Worm (Caenorhabditis elegans) whole organism, L3 larva: ENCODE results near the gene clc-5.

Experiments
- ZK546.5 ChIP-seq: sonication (generic microtip); optimal IDR thresholded peaks from 2 replicates; lab custom pipeline; 2017; ENCODE audit warnings: missing biosample characterization, missing genetic modification characterization
- aly-2 ChIP-seq: fragments of 150-350 bp; optimal IDR thresholded peaks from 2 replicates; lab custom pipeline; 2014; ENCODE audit warnings: missing biosample characterization, missing genetic modification characterization
- ama-1 ChIP-seq: fragments of 150-350 bp; optimal IDR thresholded peaks from 2 replicates; lab custom pipeline; 2018
- ceh-16 ChIP-seq: sonication (generic microtip); optimal IDR thresholded peaks from 2 replicates; lab custom pipeline; 2017; ENCODE audit warnings: missing biosample characterization, missing genetic modification characterization
- ceh-28 ChIP-seq: fragments of 150-350 bp; optimal IDR thresholded peaks from 2 replicates; lab custom pipeline; 2014; ENCODE audit warnings: missing biosample characterization, missing genetic modification reagents, missing genetic modification characterization
- ceh-82 ChIP-seq: fragments of 150-350 bp; optimal IDR thresholded peaks from 2 replicates; lab custom pipeline; 2014; ENCODE audit warnings: missing biosample characterization, missing genetic modification characterization
- daf-12 ChIP-seq: fragments of 150-350 bp; optimal IDR thresholded peaks from 2 replicates; lab custom pipeline; 2014; ENCODE audit warnings: missing biosample characterization, missing genetic modification reagents, missing genetic modification characterization
- egl-27 ChIP-seq: sonication (generic microtip); optimal IDR thresholded peaks from 4 replicates; lab custom pipeline; 2017; ENCODE audit warnings: missing biosample characterization, missing genetic modification reagents, missing genetic modification characterization
- elt-1 ChIP-seq: fragments of 150-350 bp; optimal IDR thresholded peaks from 2 replicates; lab custom pipeline; 2014; ENCODE audit warnings: missing biosample characterization, missing genetic modification characterization
- elt-2 ChIP-seq: sonication (generic microtip); optimal IDR thresholded peaks from 2 replicates; lab custom pipeline; 2016; ENCODE audit warnings: missing genetic modification reagents, mild to moderate bottlenecking, missing genetic modification characterization, missing compliant biosample characterization
- elt-3 ChIP-seq, 3 experiments: fragments of 150-350 bp in 1 of 3; sonication (generic microtip) in 2 of 3; optimal IDR thresholded peaks; 2 replicates in 2 of 3; 4 replicates in 1 of 3; lab custom pipeline; 2014 to 2017; ENCODE audit warnings: missing biosample characterization in 3 of 3, missing genetic modification characterization in 3 of 3
- eor-1 ChIP-seq, 2 experiments: fragments of 150-350 bp; optimal IDR thresholded peaks; 2 replicates each; lab custom pipeline; 2014 to 2018; ENCODE audit warnings: missing biosample characterization in 2 of 2, missing genetic modification characterization in 2 of 2
- fkh-10 ChIP-seq: sonication (generic microtip); optimal IDR thresholded peaks from 2 replicates; lab custom pipeline; 2017; ENCODE audit warnings: missing biosample characterization, missing genetic modification reagents, missing genetic modification characterization
- fkh-2 ChIP-seq: fragments of 150-350 bp; optimal IDR thresholded peaks from 2 replicates; lab custom pipeline; 2014; ENCODE audit warnings: missing biosample characterization, missing genetic modification reagents, missing genetic modification characterization
- hmg-11 ChIP-seq: sonication (generic microtip); optimal IDR thresholded peaks from 2 replicates; lab custom pipeline; 2016; ENCODE audit warnings: missing genetic modification characterization, missing compliant biosample characterization
- lin-15B ChIP-seq: fragments of 150-350 bp; optimal IDR thresholded peaks from 2 replicates; lab custom pipeline; 2014; ENCODE audit warnings: missing biosample characterization, missing genetic modification characterization
- lin-39 ChIP-seq: fragments of 150-350 bp; optimal IDR thresholded peaks from 2 replicates; lab custom pipeline; 2018; ENCODE audit warnings: missing biosample characterization, missing genetic modification reagents, missing genetic modification characterization
- lsy-12 ChIP-seq: sonication (generic microtip); optimal IDR thresholded peaks from 2 replicates; lab custom pipeline; 2016; ENCODE audit warnings: mild to moderate bottlenecking, missing genetic modification characterization, missing compliant biosample characterization
- mml-1 ChIP-seq: fragments of 150-350 bp; sonication (generic microtip); optimal IDR thresholded peaks from 3 replicates; lab custom pipeline; 2014; ENCODE audit warnings: missing biosample characterization, missing genetic modification characterization
- nfya-1 ChIP-seq: sonication (generic microtip); optimal IDR thresholded peaks from 2 replicates; lab custom pipeline; 2017; ENCODE audit warnings: missing genetic modification characterization, mild to moderate bottlenecking, missing compliant biosample characterization, antibody characterized with exemption, moderate library complexity; ENCODE audit not compliant: insufficient read depth
- nhr-11 ChIP-seq: fragments of 150-350 bp; optimal IDR thresholded peaks from 2 replicates; lab custom pipeline; 2014; ENCODE audit warnings: missing biosample characterization, missing genetic modification characterization
- nhr-12 ChIP-seq: fragments of 150-350 bp; optimal IDR thresholded peaks from 2 replicates; lab custom pipeline; 2014; ENCODE audit warnings: missing biosample characterization, missing genetic modification characterization
- nhr-237 ChIP-seq: fragments of 150-350 bp; optimal IDR thresholded peaks from 2 replicates; lab custom pipeline; 2014; ENCODE audit warnings: missing biosample characterization, missing genetic modification characterization
- nhr-25 ChIP-seq: sonication (generic microtip); optimal IDR thresholded peaks from 2 replicates; lab custom pipeline; 2017; ENCODE audit warnings: missing biosample characterization, missing genetic modification characterization
- nhr-43 ChIP-seq: sonication (generic microtip); optimal IDR thresholded peaks from 2 replicates; lab custom pipeline; 2016; ENCODE audit warnings: mild to moderate bottlenecking, missing genetic modification characterization, missing compliant biosample characterization; ENCODE audit not compliant: poor library complexity, severe bottlenecking
- nhr-76 ChIP-seq: fragments of 150-350 bp; sonication (generic microtip); optimal IDR thresholded peaks from 5 replicates; lab custom pipeline; 2014; ENCODE audit warnings: missing biosample characterization, missing genetic modification characterization
- pqm-1 ChIP-seq: fragments of 150-350 bp; optimal IDR thresholded peaks from 2 replicates; lab custom pipeline; 2017; ENCODE audit warnings: missing biosample characterization, missing genetic modification characterization, inconsistent platforms
- skn-1 ChIP-seq: fragments of 150-350 bp; optimal IDR thresholded peaks from 2 replicates; lab custom pipeline; 2014; ENCODE audit warnings: missing biosample characterization, missing genetic modification characterization
- snpc-4 ChIP-seq: fragments of 150-350 bp; optimal IDR thresholded peaks from 2 replicates; lab custom pipeline; 2014; ENCODE audit warnings: missing biosample characterization, missing genetic modification characterization
- unc-39 ChIP-seq: sonication (generic microtip); optimal IDR thresholded peaks from 4 replicates; lab custom pipeline; 2017; ENCODE audit warnings: missing biosample characterization, missing genetic modification characterization
- zag-1 ChIP-seq: fragments of 150-350 bp; optimal IDR thresholded peaks from 2 replicates; lab custom pipeline; 2014; ENCODE audit warnings: missing biosample characterization, missing genetic modification characterization
- ztf-11 ChIP-seq: fragments of 150-350 bp; optimal IDR thresholded peaks from 2 replicates; lab custom pipeline; 2014; ENCODE audit warnings: missing biosample characterization, missing genetic modification characterization

clc-5 gene

DNA sequence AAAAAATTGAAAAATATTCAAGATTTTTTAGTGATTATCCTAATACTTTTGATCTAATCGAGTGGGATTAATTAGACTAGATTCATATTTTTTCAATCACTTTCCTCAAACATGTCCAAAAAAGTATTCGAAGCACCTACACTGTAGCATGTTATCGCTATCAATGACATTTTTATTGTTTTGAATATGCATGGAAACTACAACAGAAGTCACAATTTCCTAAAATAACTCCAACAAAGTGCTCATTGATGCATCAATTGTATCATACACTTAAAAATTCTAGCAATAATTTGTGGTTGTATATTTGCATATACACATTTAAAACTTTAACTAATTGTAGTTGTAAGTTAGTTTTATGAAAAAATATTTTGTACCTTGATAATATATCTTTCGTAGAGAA, 6.7 kb downstream of the clc-5 start:
- TF ChIP-seq elt-2 (tag; lab: Kevin White, UChicago) (peak; percentile 34), nhr-76 (tag; lab: Kevin White, UChicago) (no peak), pqm-1 (peak; percentile 81)

DNA sequence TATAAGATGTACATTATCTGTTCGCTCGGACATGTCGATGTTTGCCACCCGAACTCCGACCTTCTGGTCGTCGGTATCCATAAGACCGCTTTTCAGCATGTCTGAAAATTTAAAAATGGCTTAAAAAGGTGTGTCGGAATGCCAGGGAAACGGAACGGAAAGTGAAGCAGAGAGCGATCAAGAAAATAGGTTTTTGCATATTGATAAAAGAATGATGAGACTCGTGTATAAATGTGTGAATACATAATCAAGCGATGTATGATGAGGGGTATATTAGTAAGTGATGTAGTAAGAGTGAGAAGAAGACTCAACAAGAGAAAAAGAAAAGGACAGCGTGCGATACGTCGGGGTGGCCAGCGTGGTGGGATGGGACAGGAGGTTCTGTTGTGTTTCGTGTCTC, 9.1 kb downstream of the clc-5 start, which contains the start of gene acl-12:
acl-12 (minus strand) TSS at position 101 of the 400 bp plus-strand sequence.
- TF ChIP-seq fkh-10 (GFP tag; lab: Kevin White, UChicago): no peak
- TF ChIP-seq nfya-1: peak; percentile 29

DNA sequence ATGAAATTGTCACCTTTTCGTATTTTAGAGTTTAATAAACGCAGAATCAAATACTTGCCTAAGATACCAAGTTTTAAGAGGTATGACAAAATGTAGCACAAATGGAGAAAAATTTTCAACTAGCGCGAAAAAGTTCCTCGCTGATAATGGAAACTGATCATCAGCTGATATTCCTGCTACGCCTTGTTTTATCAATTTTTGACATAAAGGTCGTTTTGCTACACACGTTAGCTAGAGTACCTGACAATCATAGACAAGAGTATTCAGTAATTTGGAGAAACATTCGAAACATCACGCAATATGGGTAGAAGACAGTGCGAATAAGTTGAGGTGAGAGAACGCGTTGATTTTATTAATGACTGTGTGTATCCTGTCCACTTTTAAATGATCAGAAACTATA, 12.4 kb downstream of the clc-5 start:
- TF ChIP-seq nhr-12 (tag; lab: Kevin White, UChicago) (no peak), pqm-1 (peak; percentile 65), elt-2 (tag; lab: Kevin White, UChicago) (peak; percentile 66)

DNA sequence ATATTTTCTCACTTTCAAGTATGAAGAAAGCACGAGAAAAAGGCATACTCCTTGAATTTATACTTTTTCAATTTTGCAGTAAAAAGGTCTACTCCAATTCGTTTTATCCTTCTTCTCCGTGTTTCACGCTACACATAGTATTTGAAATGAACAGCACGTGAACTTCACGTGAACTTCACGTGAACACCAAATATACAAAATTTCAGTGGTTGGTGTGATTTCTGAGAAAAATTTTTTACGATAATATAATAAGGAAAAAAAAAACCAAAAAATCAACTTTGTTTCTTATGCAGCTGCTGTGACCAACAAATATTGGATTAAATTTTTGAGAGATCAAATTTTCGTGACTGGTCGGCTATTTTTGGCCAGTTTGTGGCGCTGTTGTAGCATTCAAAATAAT, 13.1 kb downstream of the clc-5 start:
- TF ChIP-seq mml-1 (tag; lab: Kevin White, UChicago) (peak; percentile 91), ZK546.5 (tag; lab: Kevin White, UChicago) (no peak), nfya-1 (peak; percentile 10)

DNA sequence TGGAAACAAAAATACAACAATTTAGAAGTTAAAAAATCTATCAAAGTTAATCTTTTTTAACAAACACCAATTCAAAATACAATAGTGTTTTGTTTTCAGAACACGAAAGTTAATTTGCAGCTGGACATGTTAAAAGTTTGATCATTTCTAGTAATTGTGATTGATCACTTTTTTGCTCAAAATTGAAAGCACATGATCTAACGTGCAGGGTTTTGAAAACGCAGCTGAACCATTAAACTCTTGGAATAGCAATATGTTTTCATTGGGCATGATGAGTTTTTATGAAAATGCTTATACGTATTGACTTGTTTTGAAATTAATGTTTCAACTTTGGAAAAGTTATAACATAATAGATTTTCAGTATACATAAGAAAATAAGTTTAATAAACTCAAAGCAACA, 14.0 kb downstream of the clc-5 start:
- TF ChIP-seq nhr-12 (tag; lab: Kevin White, UChicago) (no peak), eor-1 (tag; optimal IDR thresholded peaks at IDR 0.05; lab: Kevin White, UChicago) (no peak), nhr-11 (no peak), nhr-43 (tag; lab: Kevin White, UChicago) (no peak), zag-1 (tag; lab: Kevin White, UChicago) (no peak), snpc-4 (tag; lab: Kevin White, UChicago) (no peak), fkh-2 (no peak), nhr-76 (tag; lab: Kevin White, UChicago) (no peak), ceh-82 (tag; lab: Kevin White, UChicago) (no peak), ceh-16 (no peak), unc-39 (no peak), aly-2 (no peak), ztf-11 (tag; lab: Kevin White, UChicago) (no peak)

DNA sequence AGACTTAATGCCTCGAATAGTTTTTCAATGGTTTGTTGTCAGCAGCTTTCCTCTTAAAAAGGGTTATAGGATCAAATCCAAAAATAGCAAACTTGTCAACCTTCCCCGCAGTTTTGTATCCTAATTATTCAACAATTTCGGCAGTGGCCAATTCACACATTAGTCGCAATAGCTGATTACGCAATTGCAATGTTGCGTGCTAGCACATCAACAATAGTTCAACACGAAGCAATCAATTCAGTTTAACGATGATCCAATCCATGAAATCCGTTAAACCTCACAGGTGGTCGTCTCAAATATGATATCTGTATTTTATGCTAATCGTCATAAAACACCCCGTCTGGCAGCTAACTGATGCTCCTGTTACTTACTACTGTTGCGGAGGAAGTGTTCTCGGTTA, 19.2 kb downstream of the clc-5 start:
- no peak for TF ChIP-seq ceh-28 (tag; lab: Kevin White, UChicago)
- no peak for TF ChIP-seq egl-27 (tag; lab: Kevin White, UChicago)
- no peak for TF ChIP-seq nfya-1
- TF ChIP-seq elt-3 (tag; optimal IDR thresholded peaks at IDR 0.05; lab: Kevin White, UChicago): no peak
- TF ChIP-seq nhr-25: no peak
- no peak for TF ChIP-seq fkh-10 (GFP tag; lab: Kevin White, UChicago)
- TF ChIP-seq aly-2: no peak
- TF ChIP-seq nhr-237 (tag; lab: Kevin White, UChicago): no peak
- no peak for TF ChIP-seq unc-39
- no peak for TF ChIP-seq hmg-11 (tag; lab: Kevin White, UChicago)

DNA sequence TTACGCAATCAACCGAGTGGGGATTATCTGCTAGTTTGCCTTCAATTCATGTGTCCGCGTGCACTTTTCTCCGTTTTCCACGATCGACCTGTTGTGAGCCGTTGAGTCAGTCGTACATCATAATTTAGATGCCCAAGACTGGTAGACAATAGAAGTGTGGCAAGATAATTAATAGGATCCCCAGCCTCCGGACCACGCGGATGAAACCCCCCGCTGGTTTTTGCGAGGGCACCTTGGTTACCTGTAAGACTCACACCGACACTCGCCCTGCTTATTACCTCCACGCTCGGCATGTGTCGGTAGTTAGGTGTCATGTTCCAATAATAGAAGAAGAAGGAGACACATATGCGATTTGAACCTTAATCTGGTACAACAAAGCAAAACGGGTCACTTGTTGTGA, 22.6 kb downstream of the clc-5 start:
- TF ChIP-seq unc-39 (no peak), ceh-82 (tag; lab: Kevin White, UChicago) (no peak), ama-1 (no peak), ceh-16 (no peak), ZK546.5 (tag; lab: Kevin White, UChicago) (no peak), pqm-1 (no peak), daf-12 (tag; lab: Kevin White, UChicago) (no peak), elt-2 (tag; lab: Kevin White, UChicago) (no peak), lsy-12 (tag; lab: Kevin White, UChicago) (no peak), lin-39 (tag; lab: Kevin White, UChicago) (no peak), elt-3 (tag; optimal IDR thresholded peaks at IDR 0.05; lab: Kevin White, UChicago) (no peak), elt-1 (tag; lab: Kevin White, UChicago) (no peak), lin-15B (tag; lab: Kevin White, UChicago) (no peak), skn-1 (tag; lab: Kevin White, UChicago) (no peak)
